Worm (Caenorhabditis elegans) whole organism, mixed stage, embryonic: ENCODE data around the gene clc-20.
A peak's percentile ranks its signal among the peaks of the same experiment; 100 is the strongest.

ENCODE experiments used
- M03D4.4 ChIP-seq: sonication (generic microtip); optimal IDR thresholded peaks from 2 replicates; lab custom pipeline; 2017; ENCODE audit warnings: mild to moderate bottlenecking, missing genetic modification characterization, missing compliant biosample characterization
- bed-3 ChIP-seq: fragments of 200-800 bp; sonication (Bioruptor generic); optimal IDR thresholded peaks from 3 replicates; lab custom pipeline; 2018; ENCODE audit warnings: mild to moderate bottlenecking, missing genetic modification characterization, moderate library complexity, missing compliant biosample characterization
- blmp-1 ChIP-seq: fragments of 150-350 bp; optimal IDR thresholded peaks from 2 replicates; lab custom pipeline; 2014; ENCODE audit warnings: missing biosample characterization, missing genetic modification characterization
- ceh-39 ChIP-seq: fragments of 150-350 bp; optimal IDR thresholded peaks from 2 replicates; lab custom pipeline; 2014; ENCODE audit warnings: missing biosample characterization, missing genetic modification characterization
- ceh-43 ChIP-seq: fragments of 200-800 bp; sonication (Bioruptor generic); optimal IDR thresholded peaks from 2 replicates; lab custom pipeline; 2018; ENCODE audit warnings: mild to moderate bottlenecking, missing genetic modification characterization, moderate library complexity, missing compliant biosample characterization
- ceh-83 ChIP-seq: fragments of 200-800 bp; sonication (Bioruptor generic); optimal IDR thresholded peaks from 2 replicates; lab custom pipeline; 2018; ENCODE audit warnings: mild to moderate bottlenecking, missing genetic modification characterization, missing compliant biosample characterization
- ces-1 ChIP-seq: fragments of 150-350 bp; optimal IDR thresholded peaks from 2 replicates; lab custom pipeline; 2014; ENCODE audit warnings: missing biosample characterization, missing genetic modification reagents, missing genetic modification characterization
- drap-1 ChIP-seq: fragments of 200-800 bp; sonication (Bioruptor generic); optimal IDR thresholded peaks from 3 replicates; lab custom pipeline; 2018; ENCODE audit warnings: mild to moderate bottlenecking, missing genetic modification characterization, missing compliant biosample characterization
- elt-1 ChIP-seq: sonication (generic microtip); optimal IDR thresholded peaks from 2 replicates; lab custom pipeline; 2017; ENCODE audit warnings: missing genetic modification characterization, mild to moderate bottlenecking, missing compliant biosample characterization, antibody characterized with exemption, moderate library complexity, borderline replicate concordance; ENCODE audit not compliant: insufficient read depth
- elt-3 ChIP-seq: fragments of 150-350 bp; optimal IDR thresholded peaks from 2 replicates; lab custom pipeline; 2014; ENCODE audit warnings: missing biosample characterization, missing genetic modification characterization
- ham-2 ChIP-seq: fragments of 200-800 bp; sonication (Bioruptor generic); optimal IDR thresholded peaks from 2 replicates; lab custom pipeline; 2018; ENCODE audit warnings: mild to moderate bottlenecking, missing genetic modification characterization, missing compliant biosample characterization
- hlh-1 ChIP-seq: fragments of 150-350 bp; optimal IDR thresholded peaks from 2 replicates; lab custom pipeline; 2014; ENCODE audit warnings: missing biosample characterization, missing genetic modification reagents, missing genetic modification characterization
- lin-13 ChIP-seq: fragments of 150-350 bp; optimal IDR thresholded peaks from 2 replicates; lab custom pipeline; 2014; ENCODE audit warnings: missing biosample characterization, missing genetic modification characterization
- lin-32 ChIP-seq: fragments of 200-800 bp; sonication (Bioruptor generic); optimal IDR thresholded peaks from 2 replicates; lab custom pipeline; 2018; ENCODE audit warnings: mild to moderate bottlenecking, missing genetic modification characterization, missing compliant biosample characterization
- lsy-2 ChIP-seq: fragments of 150-350 bp; optimal IDR thresholded peaks from 2 replicates; lab custom pipeline; 2014; ENCODE audit warnings: missing biosample characterization, missing genetic modification characterization
- mab-5 ChIP-seq: fragments of 150-350 bp; optimal IDR thresholded peaks from 2 replicates; lab custom pipeline; 2014; ENCODE audit warnings: missing biosample characterization, missing genetic modification characterization
- mep-1 ChIP-seq: fragments of 150-350 bp; optimal IDR thresholded peaks from 2 replicates; lab custom pipeline; 2017; ENCODE audit warnings: missing biosample characterization, missing genetic modification reagents, missing genetic modification characterization, inconsistent platforms
- mls-2 ChIP-seq: sonication (generic microtip); optimal IDR thresholded peaks from 2 replicates; lab custom pipeline; 2016; ENCODE audit warnings: mild to moderate bottlenecking, missing genetic modification characterization, moderate library complexity, missing compliant biosample characterization
- nhr-12 ChIP-seq: fragments of 150-350 bp; optimal IDR thresholded peaks from 2 replicates; lab custom pipeline; 2014; ENCODE audit warnings: missing biosample characterization, missing genetic modification characterization
- nhr-2 ChIP-seq: fragments of 150-350 bp; optimal IDR thresholded peaks from 2 replicates; lab custom pipeline; 2014; ENCODE audit warnings: missing biosample characterization, missing genetic modification characterization
- nhr-237 ChIP-seq: fragments of 150-350 bp; optimal IDR thresholded peaks from 2 replicates; lab custom pipeline; 2014; ENCODE audit warnings: missing biosample characterization, missing genetic modification characterization
- nhr-76 ChIP-seq: sonication (generic microtip); optimal IDR thresholded peaks from 2 replicates; lab custom pipeline; 2017; ENCODE audit warnings: missing biosample characterization, missing genetic modification characterization
- pha-4 ChIP-seq: fragments of 150-350 bp; optimal IDR thresholded peaks from 2 replicates; lab custom pipeline; 2018; ENCODE audit warnings: missing biosample characterization, missing genetic modification reagents, missing genetic modification characterization
- sem-2 ChIP-seq: fragments of 200-800 bp; sonication (Bioruptor generic); optimal IDR thresholded peaks from 2 replicates; lab custom pipeline; 2018; ENCODE audit warnings: mild to moderate bottlenecking, missing genetic modification characterization, missing compliant biosample characterization
- sptf-1 ChIP-seq: sonication (generic microtip); optimal IDR thresholded peaks from 2 replicates; lab custom pipeline; 2017; ENCODE audit warnings: mild to moderate bottlenecking, missing genetic modification characterization, moderate library complexity, missing compliant biosample characterization
- tbx-8 ChIP-seq: fragments of 200-800 bp; sonication (Bioruptor generic); optimal IDR thresholded peaks from 2 replicates; lab custom pipeline; 2018; ENCODE audit warnings: mild to moderate bottlenecking, missing genetic modification characterization, moderate library complexity, missing compliant biosample characterization
- unc-120 ChIP-seq: sonication (generic microtip); optimal IDR thresholded peaks from 2 replicates; lab custom pipeline; 2017; ENCODE audit warnings: missing genetic modification characterization, missing compliant biosample characterization; ENCODE audit not compliant: poor library complexity, severe bottlenecking
- unc-39 ChIP-seq: fragments of 150-350 bp; optimal IDR thresholded peaks from 2 replicates; lab custom pipeline; 2014; ENCODE audit warnings: missing biosample characterization, missing genetic modification characterization
- unc-62 ChIP-seq: fragments of 150-350 bp; optimal IDR thresholded peaks from 2 replicates; lab custom pipeline; 2014; ENCODE audit warnings: missing biosample characterization, missing genetic modification reagents, missing genetic modification characterization
- zip-8 ChIP-seq: fragments of 150-350 bp; optimal IDR thresholded peaks from 2 replicates; lab custom pipeline; 2014; ENCODE audit warnings: missing biosample characterization, missing genetic modification characterization
- ztf-11 ChIP-seq: fragments of 150-350 bp; optimal IDR thresholded peaks from 2 replicates; lab custom pipeline; 2014; ENCODE audit warnings: missing biosample characterization, missing genetic modification characterization

The clc-20 gene

ce11 chrIII:881460-881859, 9.1 kb downstream of the clc-20 start:
- no peak for TF ChIP-seq lin-32 (GFP tag; lab: Kevin White, UChicago)
- no peak for TF ChIP-seq sptf-1
- TF ChIP-seq elt-3: no peak
- no peak for TF ChIP-seq ztf-11 (tag; lab: Kevin White, UChicago)
- no peak for TF ChIP-seq blmp-1 (tag; lab: Kevin White, UChicago)
- no peak for TF ChIP-seq hlh-1
- TF ChIP-seq bed-3 (GFP tag; lab: Kevin White, UChicago): no peak
- no peak for TF ChIP-seq M03D4.4 (tag; lab: Kevin White, UChicago)
- TF ChIP-seq pha-4 (tag; lab: Kevin White, UChicago): no peak
- no peak for TF ChIP-seq ceh-39 (tag; lab: Kevin White, UChicago)
- no peak for TF ChIP-seq mab-5 (tag; lab: Kevin White, UChicago)
- TF ChIP-seq nhr-76: no peak

- TF ChIP-seq lin-13: no peak
- no peak for TF ChIP-seq bed-3 (GFP tag; lab: Kevin White, UChicago)
- no peak for TF ChIP-seq nhr-237
- no peak for TF ChIP-seq ceh-43 (GFP tag; lab: Kevin White, UChicago)
- TF ChIP-seq hlh-1: no peak
- no peak for TF ChIP-seq sptf-1
- TF ChIP-seq mab-5 (tag; lab: Kevin White, UChicago): no peak
- TF ChIP-seq sem-2 (GFP tag; lab: Kevin White, UChicago): no peak
- no peak for TF ChIP-seq elt-3
- no peak for TF ChIP-seq elt-1 (tag; lab: Kevin White, UChicago)
- TF ChIP-seq ceh-83 (GFP tag; lab: Kevin White, UChicago): no peak
- TF ChIP-seq blmp-1 (tag; lab: Kevin White, UChicago): no peak
- TF ChIP-seq nhr-2 (tag; lab: Kevin White, UChicago): no peak
Measured at ce11 chrIII:883595-883994, 11.2 kb downstream of the clc-20 start.

ce11 chrIII:886726-887125, 14.3 kb downstream of the clc-20 start, which contains the start of gene zer-1:
Gene zer-1, minus strand, starts transcription at chrIII:886793.
- TF ChIP-seq drap-1 (GFP tag; lab: Kevin White, UChicago) (no peak), M03D4.4 (tag; lab: Kevin White, UChicago) (no peak), nhr-12 (tag; lab: Kevin White, UChicago) (no peak)

- TF ChIP-seq mep-1 (tag; lab: Kevin White, UChicago): no peak
- TF ChIP-seq unc-120 (tag; lab: Kevin White, UChicago): peak; percentile 41
- TF ChIP-seq mls-2: peak; percentile 60
- TF ChIP-seq lsy-2 (tag; lab: Kevin White, UChicago): peak; percentile 21
- peak; percentile 32 for TF ChIP-seq ceh-39 (tag; lab: Kevin White, UChicago)
- TF ChIP-seq pha-4 (tag; lab: Kevin White, UChicago): peak; percentile 24
- TF ChIP-seq nhr-76: peak; percentile 34
- TF ChIP-seq unc-62: peak; percentile 16
- TF ChIP-seq ham-2 (GFP tag; lab: Kevin White, UChicago): peak; percentile 23
- no peak for TF ChIP-seq sem-2 (GFP tag; lab: Kevin White, UChicago)
- peak; percentile 49 for TF ChIP-seq blmp-1 (tag; lab: Kevin White, UChicago)
- no peak for TF ChIP-seq elt-3
- TF ChIP-seq ces-1 (GFP tag; lab: Kevin White, UChicago): peak; percentile 63
Measured at ce11 chrIII:887874-888299, 15.5 kb downstream of the clc-20 start.

- no peak for TF ChIP-seq tbx-8
- TF ChIP-seq lsy-2 (tag; lab: Kevin White, UChicago): peak; percentile 81
Measured at ce11 chrIII:888983-889549, 16.7 kb downstream of the clc-20 start.

- TF ChIP-seq lin-13 (no peak), elt-3 (no peak), ces-1 (GFP tag; lab: Kevin White, UChicago) (no peak), drap-1 (GFP tag; lab: Kevin White, UChicago) (no peak), mls-2 (no peak), unc-39 (tag; lab: Kevin White, UChicago) (no peak), nhr-2 (tag; lab: Kevin White, UChicago) (no peak), blmp-1 (tag; lab: Kevin White, UChicago) (no peak), zip-8 (tag; lab: Kevin White, UChicago) (no peak), nhr-12 (tag; lab: Kevin White, UChicago) (no peak), tbx-8 (no peak), elt-1 (tag; lab: Kevin White, UChicago) (no peak), lsy-2 (tag; lab: Kevin White, UChicago) (no peak), ceh-39 (tag; lab: Kevin White, UChicago) (no peak), lin-32 (GFP tag; lab: Kevin White, UChicago) (no peak), hlh-1 (no peak), ham-2 (GFP tag; lab: Kevin White, UChicago) (no peak), pha-4 (tag; lab: Kevin White, UChicago) (no peak), M03D4.4 (tag; lab: Kevin White, UChicago) (no peak)
Measured at ce11 chrIII:891014-891413, 18.6 kb downstream of the clc-20 start, which contains the start of gene T24C4.10. Gene T24C4.10, minus strand, starts transcription at chrIII:891243.
